Fruit fly (Drosophila melanogaster): ENCODE results near the gene CG7065.

- TF ChIP-seq usp (GFP tag; optimal IDR thresholded peaks at IDR 0.05) (no peak), pan (optimal IDR thresholded peaks at IDR 0.05) (no peak), EcR (GFP tag; optimal IDR thresholded peaks at IDR 0.05) (no peak), CG8478 (optimal IDR thresholded peaks at IDR 0.05) (no peak), psq (optimal IDR thresholded peaks at IDR 0.05) (no peak)
Measured at dm6 chrX:9122492-9122891, 19.8 kb upstream of the CG7065 start.

All from whole organism.